Worm (Caenorhabditis elegans) whole organism, L3 larva: ENCODE results near the gene Y67A10A.3.

Source experiments
- aly-2 ChIP-seq: fragments of 150-350 bp; optimal IDR thresholded peaks from 2 replicates; lab custom pipeline; 2014; ENCODE audit warnings: missing biosample characterization, missing genetic modification characterization
- fkh-2 ChIP-seq: fragments of 150-350 bp; optimal IDR thresholded peaks from 2 replicates; lab custom pipeline; 2014; ENCODE audit warnings: missing biosample characterization, missing genetic modification reagents, missing genetic modification characterization
- fos-1 ChIP-seq: fragments of 150-350 bp; optimal IDR thresholded peaks from 2 replicates; lab custom pipeline; 2014; ENCODE audit warnings: missing biosample characterization, missing genetic modification characterization
- lin-15B ChIP-seq: fragments of 150-350 bp; optimal IDR thresholded peaks from 2 replicates; lab custom pipeline; 2014; ENCODE audit warnings: missing biosample characterization, missing genetic modification characterization
- nhr-11 ChIP-seq: fragments of 150-350 bp; optimal IDR thresholded peaks from 2 replicates; lab custom pipeline; 2014; ENCODE audit warnings: missing biosample characterization, missing genetic modification characterization
- nhr-28 ChIP-seq: fragments of 150-350 bp; optimal IDR thresholded peaks from 2 replicates; lab custom pipeline; 2014; ENCODE audit warnings: missing biosample characterization, missing genetic modification characterization
- nhr-77 ChIP-seq: fragments of 150-350 bp; optimal IDR thresholded peaks from 2 replicates; lab custom pipeline; 2014; ENCODE audit warnings: missing biosample characterization, missing genetic modification characterization
- unc-39 ChIP-seq: sonication (generic microtip); optimal IDR thresholded peaks from 4 replicates; lab custom pipeline; 2017; ENCODE audit warnings: missing biosample characterization, missing genetic modification characterization
- unc-62 ChIP-seq: fragments of 150-350 bp; sonication (generic microtip); optimal IDR thresholded peaks from 4 replicates; lab custom pipeline; 2014; ENCODE audit warnings: missing biosample characterization, missing genetic modification reagents, missing genetic modification characterization

ce11 chrIV:14291601-14292000 lies 42.7 kb downstream of the Y67A10A.3 start, which contains the start of gene Y64G10A.7:
- TF ChIP-seq nhr-11 (tag; lab: Kevin White, UChicago) (no peak), unc-39 (tag; lab: Kevin White, UChicago) (no peak), nhr-77 (no peak), lin-15B (tag; lab: Kevin White, UChicago) (no peak), nhr-28 (no peak), aly-2 (no peak), fkh-2 (tag; lab: Kevin White, UChicago) (no peak), fos-1 (tag; lab: Kevin White, UChicago) (no peak), unc-62 (GFP tag; lab: Kevin White, UChicago) (no peak)
